Worm (Caenorhabditis elegans): ENCODE results near the gene K03B4.9.

DNA sequence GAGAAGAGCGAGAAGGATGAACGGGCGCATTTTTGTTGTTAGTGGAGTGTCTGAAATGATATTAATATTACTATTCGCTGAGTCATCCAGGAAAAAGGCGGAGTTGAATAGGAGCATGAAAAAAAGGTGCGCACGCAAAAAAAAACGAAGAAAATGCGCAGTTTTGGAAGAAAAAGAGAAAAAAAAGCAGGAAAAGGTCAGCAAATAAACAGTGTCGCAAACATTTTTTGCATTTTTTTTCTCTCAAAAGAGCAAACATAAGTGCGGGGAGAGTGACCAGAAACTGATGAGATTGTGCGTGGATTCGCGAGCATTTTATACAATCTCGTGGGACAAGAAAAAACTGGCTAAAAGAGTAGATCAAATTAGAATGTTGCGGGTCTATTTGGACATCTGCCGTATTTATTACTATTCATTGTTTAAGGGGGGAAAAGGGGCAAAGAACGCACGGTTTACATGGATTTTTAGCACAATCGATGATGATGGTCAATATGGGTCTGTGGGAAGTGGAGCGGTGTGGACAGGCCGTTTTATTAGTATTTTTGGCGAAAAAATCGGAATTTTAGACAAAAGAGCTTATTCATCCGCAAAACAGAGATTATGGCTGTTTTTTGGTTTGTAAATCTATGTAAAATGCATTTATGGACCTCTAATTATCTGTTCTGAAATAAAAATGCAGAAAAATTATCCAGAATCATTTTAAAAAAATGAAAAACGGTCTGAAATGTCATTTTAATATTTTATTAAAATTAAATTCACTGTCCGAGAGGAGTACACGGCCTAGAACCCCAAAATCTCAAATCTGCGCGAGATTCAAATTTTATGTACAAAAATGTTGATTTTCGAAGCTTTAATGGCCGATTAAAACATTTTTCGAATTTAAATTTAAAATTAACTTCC, 20.2 kb upstream of the K03B4.9 start, which contains the start of gene cpg-8:
- TF ChIP-seq nhr-237 (tag; optimal IDR thresholded peaks at IDR 0.05) (no peak), dmd-8 (GFP tag; IDR thresholded peaks at IDR 0.05) (no peak), lir-3 (tag; optimal IDR thresholded peaks at IDR 0.05) (no peak), lsy-2 (tag; optimal IDR thresholded peaks at IDR 0.05) (no peak), nhr-25 (tag; optimal IDR thresholded peaks at IDR 0.05; ENCODE audit: borderline replicate concordance, insufficient read depth) (no peak), egl-43 (GFP tag; IDR thresholded peaks at IDR 0.05) (no peak), snpc-4 (tag; optimal IDR thresholded peaks at IDR 0.05) (no peak), aha-1 (tag) (no peak), unc-62 (GFP tag; optimal IDR thresholded peaks at IDR 0.05 in 1 of 2) (peak in 1 of 2 experiments; percentile 4), unc-62 (tag; optimal IDR thresholded peaks at IDR 0.05) (no peak), nhr-76 (tag; optimal IDR thresholded peaks at IDR 0.05) (no peak), fkh-10 (GFP tag; optimal IDR thresholded peaks at IDR 0.05) (no peak)
